Fruit fly (Drosophila melanogaster) whole organism, embryonic: Measurements from ENCODE around the gene CG31792.
A peak's percentile ranks its signal among the peaks of the same experiment; 100 is the strongest.

Source experiments
- ATbp ChIP-seq: fragments of 200-800 bp; sonication (Bioruptor generic); optimal IDR thresholded peaks from 2 replicates; lab custom pipeline; 2017; ENCODE audit warnings: missing biosample characterization, mild to moderate bottlenecking, missing genetic modification characterization, missing genetic modification reagents
- Adf1 ChIP-seq: fragments of 200-800 bp; sonication (Bioruptor generic); IDR thresholded peaks from 2 replicates; pipeline ENCODE4 v1.3.6; 2022; ENCODE audit warnings: missing biosample characterization, missing genetic modification characterization
- CG11398 ChIP-seq: fragments of 200-800 bp; sonication (Bioruptor generic); optimal IDR thresholded peaks from 2 replicates; lab custom pipeline; 2016; ENCODE audit warnings: missing biosample characterization, missing genetic modification characterization
- CG12071 ChIP-seq: fragments of 200-800 bp; sonication (Bioruptor generic); optimal IDR thresholded peaks from 3 replicates; lab custom pipeline; 2018; ENCODE audit warnings: missing biosample characterization, mild to moderate bottlenecking, missing genetic modification characterization
- CG12236 ChIP-seq: fragments of 200-800 bp; sonication (Bioruptor generic); optimal IDR thresholded peaks from 2 replicates; lab custom pipeline; 2016; ENCODE audit warnings: missing biosample characterization, missing genetic modification characterization
- CG14014 ChIP-seq: fragments of 200-800 bp; sonication (Bioruptor generic); IDR thresholded peaks from 2 replicates; pipeline ENCODE4 v1.3.6; 2022; ENCODE audit warnings: missing biosample characterization, missing genetic modification characterization
- CG15073 ChIP-seq: fragments of 200-800 bp; sonication (Bioruptor generic); optimal IDR thresholded peaks from 2 replicates; lab custom pipeline; 2016; ENCODE audit warnings: missing biosample characterization, missing genetic modification characterization
- CG16779 ChIP-seq: fragments of 200-800 bp; sonication (Bioruptor generic); IDR thresholded peaks from 2 replicates; pipeline ENCODE4 v1.3.6; 2022; ENCODE audit warnings: missing biosample characterization, missing genetic modification characterization
- CG17612 ChIP-seq: fragments of 200-800 bp; sonication (Bioruptor generic); IDR thresholded peaks from 2 replicates; pipeline ENCODE4 v1.3.6; 2022; ENCODE audit warnings: missing biosample characterization, missing genetic modification characterization
- CG2712 ChIP-seq: fragments of 200-800 bp; optimal IDR thresholded peaks from 3 replicates; lab custom pipeline; 2019; ENCODE audit warnings: missing biosample characterization, mild to moderate bottlenecking, missing genetic modification characterization, moderate library complexity
- CG32767 ChIP-seq: fragments of 200-800 bp; sonication (Bioruptor generic); IDR thresholded peaks from 2 replicates; pipeline ENCODE4 v1.3.6; 2022; ENCODE audit warnings: missing biosample characterization, missing genetic modification characterization
- CG3281 ChIP-seq: fragments of 200-800 bp; sonication (Bioruptor generic); optimal IDR thresholded peaks from 3 replicates; lab custom pipeline; 2017; ENCODE audit warnings: missing biosample characterization, mild to moderate bottlenecking, missing genetic modification characterization
- CG43689 ChIP-seq: fragments of 200-800 bp; sonication (Bioruptor generic); IDR thresholded peaks from 2 replicates; pipeline ENCODE4 v1.3.6; 2022; ENCODE audit warnings: missing biosample characterization, missing genetic modification characterization
- CG4820 ChIP-seq: fragments of 200-800 bp; sonication (Bioruptor generic); optimal IDR thresholded peaks from 3 replicates; lab custom pipeline; 2016; ENCODE audit warnings: missing biosample characterization, missing genetic modification characterization
- CG6272 ChIP-seq: fragments of 200-800 bp; sonication (Bioruptor generic); IDR thresholded peaks from 2 replicates; pipeline ENCODE4 v1.3.6; 2022; ENCODE audit warnings: missing biosample characterization, missing genetic modification characterization
- CG7745 ChIP-seq: fragments of 200-800 bp; sonication (Bioruptor generic); optimal IDR thresholded peaks from 2 replicates; lab custom pipeline; 2018; ENCODE audit warnings: missing biosample characterization, mild to moderate bottlenecking, missing genetic modification characterization, moderate library complexity
- CG7839 ChIP-seq: fragments of 200-800 bp; sonication (Bioruptor generic); optimal IDR thresholded peaks from 3 replicates; lab custom pipeline; 2018; ENCODE audit warnings: missing biosample characterization, mild to moderate bottlenecking, missing genetic modification characterization, moderate library complexity
- CG8765 ChIP-seq: fragments of 200-800 bp; sonication (Bioruptor generic); IDR thresholded peaks from 2 replicates; pipeline ENCODE4 v1.3.6; 2022; ENCODE audit warnings: missing biosample characterization, missing genetic modification characterization
- Chrac-16 ChIP-seq: fragments of 200-800 bp; sonication (Bioruptor generic); optimal IDR thresholded peaks from 3 replicates; lab custom pipeline; 2016; ENCODE audit warnings: missing biosample characterization, missing genetic modification characterization
- D19A ChIP-seq: fragments of 200-800 bp; optimal IDR thresholded peaks from 3 replicates; lab custom pipeline; 2019; ENCODE audit warnings: missing biosample characterization, mild to moderate bottlenecking, missing genetic modification characterization, moderate library complexity
- Doc3 ChIP-seq: fragments of 200-800 bp; sonication (Bioruptor generic); IDR thresholded peaks from 3 replicates; pipeline ENCODE4 v1.3.6; 2022; ENCODE audit warnings: missing biosample characterization, missing genetic modification characterization; ENCODE audit not compliant: partially characterized antibody
- E2f1 ChIP-seq: fragments of 200-800 bp; sonication (Bioruptor generic); IDR thresholded peaks from 2 replicates; pipeline ENCODE4 v1.3.6; 2022; ENCODE audit warnings: missing biosample characterization, missing genetic modification characterization
- H15 ChIP-seq: fragments of 200-800 bp; sonication (Bioruptor generic); IDR thresholded peaks from 3 replicates; pipeline ENCODE4 v1.3.6; 2022; ENCODE audit warnings: missing biosample characterization, missing genetic modification characterization
- H2.0 ChIP-seq: fragments of 200-800 bp; sonication (Bioruptor generic); IDR thresholded peaks from 2 replicates; pipeline ENCODE4 v1.3.6; 2022; ENCODE audit warnings: missing biosample characterization, missing genetic modification characterization
- HHEX ChIP-seq: fragments of 200-800 bp; sonication (Bioruptor generic); optimal IDR thresholded peaks from 3 replicates; lab custom pipeline; 2017; ENCODE audit warnings: missing biosample characterization, mild to moderate bottlenecking, missing genetic modification characterization, missing genetic modification reagents
- Hr3 ChIP-seq: fragments of 200-800 bp; sonication (Bioruptor generic); optimal IDR thresholded peaks from 3 replicates; lab custom pipeline; 2016; ENCODE audit warnings: missing biosample characterization, missing genetic modification characterization
- MBD-R2 ChIP-seq: fragments of 200-800 bp; sonication (Bioruptor generic); IDR thresholded peaks from 2 replicates; pipeline ENCODE4 v1.3.6; 2022; ENCODE audit warnings: missing biosample characterization, missing genetic modification characterization
- NC2β ChIP-seq: fragments of 200-800 bp; sonication (Bioruptor generic); optimal IDR thresholded peaks from 2 replicates; lab custom pipeline; 2016; ENCODE audit warnings: missing biosample characterization, missing genetic modification characterization
- NFAT ChIP-seq: fragments of 200-800 bp; sonication (Bioruptor generic); IDR thresholded peaks from 2 replicates; pipeline ENCODE4 v1.3.6; 2022; ENCODE audit warnings: missing biosample characterization, missing genetic modification characterization
- Oli ChIP-seq: fragments of 200-800 bp; sonication (Bioruptor generic); optimal IDR thresholded peaks from 2 replicates; lab custom pipeline; 2018; ENCODE audit warnings: missing biosample characterization, mild to moderate bottlenecking, missing genetic modification characterization, moderate library complexity
- Six4 ChIP-seq: fragments of 200-800 bp; sonication (Bioruptor generic); optimal IDR thresholded peaks from 2 replicates; lab custom pipeline; 2016; ENCODE audit warnings: missing biosample characterization, missing genetic modification characterization
- Sox100B ChIP-seq: fragments of 200-800 bp; sonication (Bioruptor generic); optimal IDR thresholded peaks from 3 replicates; lab custom pipeline; 2018; ENCODE audit warnings: missing biosample characterization, mild to moderate bottlenecking, missing genetic modification characterization
- bcd ChIP-seq: fragments of 200-800 bp; sonication (Bioruptor generic); optimal IDR thresholded peaks from 2 replicates; lab custom pipeline; 2017; ENCODE audit warnings: missing biosample characterization, mild to moderate bottlenecking, missing genetic modification characterization
- caup ChIP-seq: fragments of 200-800 bp; sonication (Bioruptor generic); optimal IDR thresholded peaks from 3 replicates; lab custom pipeline; 2017; ENCODE audit warnings: missing biosample characterization, mild to moderate bottlenecking, missing genetic modification characterization, moderate library complexity; ENCODE audit not compliant: severe bottlenecking
- cg ChIP-seq: fragments of 200-800 bp; sonication (Bioruptor generic); optimal IDR thresholded peaks from 3 replicates; lab custom pipeline; 2019; ENCODE audit warnings: missing biosample characterization, mild to moderate bottlenecking, missing genetic modification characterization, moderate library complexity
- chn ChIP-seq: fragments of 200-800 bp; sonication (Bioruptor generic); optimal IDR thresholded peaks from 2 replicates; lab custom pipeline; 2016; ENCODE audit warnings: missing biosample characterization, missing genetic modification characterization
- dimm ChIP-seq: fragments of 200-800 bp; sonication (Bioruptor generic); IDR thresholded peaks from 2 replicates; pipeline ENCODE4 v1.3.6; 2022; ENCODE audit warnings: missing biosample characterization, missing genetic modification characterization
- dmrt99B ChIP-seq: fragments of 200-800 bp; sonication (Bioruptor generic); optimal IDR thresholded peaks from 2 replicates; lab custom pipeline; 2018; ENCODE audit warnings: missing biosample characterization, mild to moderate bottlenecking, missing genetic modification characterization, moderate library complexity
- dpn ChIP-seq, 2 experiments: fragments of 200-800 bp; sonication (Bioruptor generic); optimal IDR thresholded peaks; 3 replicates each; lab custom pipeline; 2016; ENCODE audit warnings: missing biosample characterization in 2 of 2, missing genetic modification characterization in 2 of 2
- esg ChIP-seq: fragments of 200-800 bp; sonication (Bioruptor generic); conservative IDR thresholded peaks from 2 replicates; pipeline ENCODE4 v1.3.6; 2022; ENCODE audit warnings: missing biosample characterization, missing genetic modification characterization
- gro ChIP-seq: fragments of 200-800 bp; sonication (Bioruptor generic); optimal IDR thresholded peaks from 2 replicates; lab custom pipeline; 2016; ENCODE audit warnings: missing biosample characterization, missing genetic modification characterization
- maf-S ChIP-seq: fragments of 200-800 bp; sonication (Bioruptor generic); optimal IDR thresholded peaks from 2 replicates; lab custom pipeline; 2016; ENCODE audit warnings: missing biosample characterization, missing genetic modification characterization
- pb ChIP-seq: fragments of 200-800 bp; sonication (Bioruptor generic); optimal IDR thresholded peaks from 3 replicates; lab custom pipeline; 2016; ENCODE audit warnings: missing biosample characterization, missing genetic modification characterization
- prd ChIP-seq, 3 experiments: fragments of >200 bp in 2 of 3; fragments of 200-800 bp in 1 of 3; sonication (Bioruptor generic) in 1 of 3; optimal IDR thresholded peaks in 2 of 3; IDR thresholded peaks in 1 of 3; 2 replicates in 2 of 3; 3 replicates in 1 of 3; pipeline versions ENCODE4 v1.3.6 to Lab custom; 2017 to 2022; ENCODE audit warnings: missing biosample characterization in 1 of 3, missing genetic modification characterization in 1 of 3
- scrt ChIP-seq: fragments of 200-800 bp; sonication (Bioruptor generic); optimal IDR thresholded peaks from 2 replicates; lab custom pipeline; 2018; ENCODE audit warnings: missing biosample characterization, mild to moderate bottlenecking, missing genetic modification characterization, moderate library complexity
- sob ChIP-seq: fragments of 200-800 bp; sonication (Bioruptor generic); IDR thresholded peaks from 2 replicates; pipeline ENCODE4 v1.3.6; 2022; ENCODE audit warnings: missing biosample characterization, missing genetic modification characterization
- tap ChIP-seq: fragments of 200-800 bp; optimal IDR thresholded peaks from 3 replicates; lab custom pipeline; 2019; ENCODE audit warnings: missing biosample characterization, mild to moderate bottlenecking, missing genetic modification characterization, moderate library complexity
- zen ChIP-seq: fragments of 200-800 bp; sonication (Bioruptor generic); optimal IDR thresholded peaks from 3 replicates; lab custom pipeline; 2018; ENCODE audit warnings: missing biosample characterization, mild to moderate bottlenecking, missing genetic modification characterization, moderate library complexity
- zfh1 ChIP-seq: fragments of 200-800 bp; sonication (Bioruptor generic); IDR thresholded peaks from 3 replicates; pipeline ENCODE4 v1.3.6; 2022; ENCODE audit warnings: missing biosample characterization, missing genetic modification characterization
- zfh2 ChIP-seq: fragments of 200-800 bp; sonication (Bioruptor generic); optimal IDR thresholded peaks from 2 replicates; lab custom pipeline; 2016; ENCODE audit warnings: missing biosample characterization, missing genetic modification characterization

CG31792 gene

dm6 chr2L:18957142-18957674 lies 40.0 kb upstream of the CG31792 start, which contains the start of gene Bhmt (continued):
- no peak for TF ChIP-seq pb (GFP tag; lab: Kevin White, UChicago)
- TF ChIP-seq zfh1: peak; percentile 65; the same call in 2 of the 3 replicates
- TF ChIP-seq CG12236 (GFP tag; lab: Kevin White, UChicago): no peak
- peak; percentile 52; the same call in 1 of the 2 replicates for TF ChIP-seq Adf1 (GFP tag; lab: Robert Waterston, UW)
- TF ChIP-seq CG6272 (GFP tag; lab: Robert Waterston, UW): 0 out of 2 replicates have a peak, but pooled peaks have one; percentile 24
- TF ChIP-seq prd (optimal IDR thresholded peaks at IDR 0.05; lab: Kevin White, UChicago): no peak
- peak; percentile 66 for TF ChIP-seq prd (GFP tag; IDR thresholded peaks at IDR 0.05; lab: Robert Waterston, UW)
- peak; percentile 22 for TF ChIP-seq Chrac-16 (GFP tag; lab: Kevin White, UChicago)
- TF ChIP-seq esg (GFP tag; lab: Robert Waterston, UW): 0 out of 2 replicates have a peak, but pooled peaks have one; percentile 13
- TF ChIP-seq CG32767 (GFP tag; lab: Robert Waterston, UW): 0 out of 2 replicates have a peak, but pooled peaks have one; percentile 46
- TF ChIP-seq CG8765 (GFP tag; lab: Robert Waterston, UW): peak; percentile 11; the same call in 1 of the 2 replicates
- peak; percentile 69 for TF ChIP-seq CG14014 (GFP tag; lab: Robert Waterston, UW)
- peak; percentile 69 for TF ChIP-seq caup (GFP tag; lab: Kevin White, UChicago)
- no peak for TF ChIP-seq Doc3
- no peak for TF ChIP-seq gro (GFP tag; lab: Kevin White, UChicago)
- peak; percentile 17 for TF ChIP-seq ATbp (GFP tag; lab: Kevin White, UChicago)
- TF ChIP-seq chn (GFP tag; lab: Kevin White, UChicago): no peak
- peak; percentile 66 for TF ChIP-seq tap (tag; lab: Kevin White, UChicago)
- peak; percentile 10 for TF ChIP-seq zen (tag; lab: Kevin White, UChicago)
- TF ChIP-seq Sox100B (GFP tag; lab: Kevin White, UChicago): peak; percentile 56
- no peak for TF ChIP-seq NC2β (GFP tag; lab: Kevin White, UChicago)
- TF ChIP-seq CG7745 (tag; lab: Kevin White, UChicago): no peak
- peak; percentile 68 for TF ChIP-seq Oli (tag; lab: Kevin White, UChicago)
- peak; percentile 70 for TF ChIP-seq sob (GFP tag; lab: Robert Waterston, UW)
- TF ChIP-seq H2.0 (GFP tag; lab: Robert Waterston, UW): peak; percentile 71
- TF ChIP-seq Hr3: peak; percentile 47
- TF ChIP-seq CG12071 (GFP tag; lab: Kevin White, UChicago): peak; percentile 13
- TF ChIP-seq dimm (GFP tag; lab: Robert Waterston, UW): no peak
- peak; percentile 84; the same call in 1 of the 2 replicates for TF ChIP-seq NFAT
- TF ChIP-seq HHEX (GFP tag; lab: Kevin White, UChicago): peak; percentile 73
- peak; percentile 71 for TF ChIP-seq dmrt99B (tag; lab: Kevin White, UChicago)
- peak; percentile 84 for TF ChIP-seq CG7839 (tag; lab: Kevin White, UChicago)
- peak; percentile 72 for TF ChIP-seq MBD-R2 (GFP tag; lab: Robert Waterston, UW)
- TF ChIP-seq CG4820 (GFP tag; lab: Kevin White, UChicago): peak; percentile 40
- TF ChIP-seq D19A (tag; lab: Kevin White, UChicago): peak; percentile 81
- TF ChIP-seq CG2712: peak; percentile 79
- TF ChIP-seq CG17612 (GFP tag; lab: Robert Waterston, UW): 0 out of 2 replicates have a peak, but pooled peaks have one; percentile 20
- TF ChIP-seq CG3281 (GFP tag; lab: Kevin White, UChicago): peak; percentile 81
- TF ChIP-seq CG16779 (GFP tag; lab: Robert Waterston, UW): no peak
- TF ChIP-seq E2f1: peak; percentile 60
- peak; percentile 52; the same call in 1 of the 3 replicates for TF ChIP-seq H15 (GFP tag; lab: Robert Waterston, UW)
- TF ChIP-seq CG11398 (GFP tag; lab: Kevin White, UChicago): no peak
- TF ChIP-seq CG15073: no peak
- peak; percentile 31 for TF ChIP-seq Six4 (GFP tag; lab: Kevin White, UChicago)
- no peak for TF ChIP-seq CG43689 (GFP tag; lab: Robert Waterston, UW)
- peak; percentile 66 for TF ChIP-seq scrt (GFP tag; lab: Kevin White, UChicago)
- peak; percentile 14 for TF ChIP-seq zfh2
- TF ChIP-seq dpn (GFP tag; optimal IDR thresholded peaks at IDR 0.05; lab: Kevin White, UChicago): peak in 1 of 2 experiments; percentile 62
- TF ChIP-seq maf-S (GFP tag; lab: Kevin White, UChicago): no peak
- TF ChIP-seq cg: peak; percentile 24
- TF ChIP-seq bcd: peak; percentile 62
